Worm (Caenorhabditis elegans) whole organism, L4/young adult: Measurements from ENCODE around the gene set-1.

Source experiments
- W03F9.2 ChIP-seq: fragments of 150-350 bp; optimal IDR thresholded peaks from 2 replicates; lab custom pipeline; 2014; ENCODE audit warnings: missing biosample characterization, missing genetic modification characterization
- dao-5 ChIP-seq: sonication (generic microtip); optimal IDR thresholded peaks from 2 replicates; lab custom pipeline; 2016; ENCODE audit warnings: missing genotype, missing genetic modification characterization, moderate library complexity, missing compliant biosample characterization
- him-1 ChIP-seq: sonication (generic microtip); optimal IDR thresholded peaks from 2 replicates; lab custom pipeline; 2016; ENCODE audit warnings: missing genotype, missing genetic modification reagents, missing genetic modification characterization, missing compliant biosample characterization

DNA sequence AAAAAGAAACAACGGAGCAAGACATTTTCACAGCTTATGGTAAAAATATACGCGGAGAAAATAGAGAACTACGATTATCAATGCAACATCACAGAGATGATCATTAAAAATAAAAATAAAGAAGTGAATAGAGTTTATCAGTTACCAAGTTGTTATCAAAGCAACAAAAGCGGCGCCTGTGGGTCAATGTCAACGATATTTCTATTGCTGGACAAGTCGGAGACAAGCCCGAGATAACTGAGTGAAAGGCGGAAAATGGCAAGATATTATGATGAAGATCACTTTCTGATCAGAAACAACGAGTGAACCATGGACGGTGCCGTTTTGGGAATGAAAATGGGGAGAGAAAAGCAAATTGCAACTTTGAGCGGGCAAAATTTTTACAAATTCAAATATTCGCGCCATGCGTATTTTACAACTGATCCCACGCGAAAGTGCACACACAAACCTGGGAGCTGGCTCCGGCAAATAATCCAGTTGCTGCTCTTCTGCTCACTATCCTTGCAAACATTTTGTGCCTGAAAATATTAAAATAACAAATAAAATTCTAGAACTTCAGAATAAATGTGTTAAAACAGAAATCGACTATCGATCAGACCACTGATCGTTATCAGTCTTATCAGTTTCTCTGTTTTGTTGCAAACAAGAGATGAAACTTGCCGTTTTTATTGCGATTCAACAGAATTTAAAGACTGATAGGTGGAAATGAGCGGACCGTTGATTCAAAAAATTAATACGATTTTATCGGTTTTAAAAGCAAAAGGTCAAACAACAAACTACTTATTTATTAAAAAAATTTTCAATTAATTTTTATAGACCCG, 9.7 kb downstream of the set-1 start, which contains the start of gene mel-32:
- TF ChIP-seq him-1 (tag; lab: Kevin White, UChicago) (no peak), dao-5 (tag; lab: Kevin White, UChicago) (no peak), W03F9.2 (tag; lab: Kevin White, UChicago) (no peak)
